Fruit fly (Drosophila melanogaster) whole organism, embryonic: ENCODE data around the gene Ino80.

Experiments
- C15 ChIP-seq: fragments of 200-800 bp; sonication (Bioruptor generic); IDR thresholded peaks from 3 replicates; pipeline ENCODE4 v1.3.6; 2022; ENCODE audit warnings: missing biosample characterization, missing genetic modification characterization
- CG10147 ChIP-seq: fragments of 200-800 bp; sonication (Bioruptor generic); optimal IDR thresholded peaks from 2 replicates; lab custom pipeline; 2019; ENCODE audit warnings: missing biosample characterization, mild to moderate bottlenecking, missing genetic modification characterization, moderate library complexity
- CG10979 ChIP-seq: fragments of 200-800 bp; sonication (Bioruptor generic); optimal IDR thresholded peaks from 2 replicates; lab custom pipeline; 2018; ENCODE audit warnings: missing biosample characterization, mild to moderate bottlenecking, missing genetic modification characterization, moderate library complexity
- CG11398 ChIP-seq: fragments of 200-800 bp; sonication (Bioruptor generic); optimal IDR thresholded peaks from 2 replicates; lab custom pipeline; 2016; ENCODE audit warnings: missing biosample characterization, missing genetic modification characterization
- CG14014 ChIP-seq: fragments of 200-800 bp; sonication (Bioruptor generic); IDR thresholded peaks from 2 replicates; pipeline ENCODE4 v1.3.6; 2022; ENCODE audit warnings: missing biosample characterization, missing genetic modification characterization
- CG14441 ChIP-seq: fragments of 200-800 bp; sonication (Bioruptor generic); IDR thresholded peaks from 2 replicates; pipeline ENCODE4 v1.3.6; 2022; ENCODE audit warnings: missing biosample characterization, missing genetic modification characterization
- CG15269 ChIP-seq: fragments of 200-800 bp; sonication (Bioruptor generic); optimal IDR thresholded peaks from 2 replicates; lab custom pipeline; 2018; ENCODE audit warnings: missing biosample characterization, mild to moderate bottlenecking, missing genetic modification characterization, moderate library complexity
- CG17328 ChIP-seq: fragments of 200-800 bp; sonication (Bioruptor generic); IDR thresholded peaks from 2 replicates; pipeline ENCODE4 v1.3.6; 2022; ENCODE audit warnings: missing biosample characterization, missing genetic modification characterization
- CG17361 ChIP-seq: fragments of 200-800 bp; sonication (Bioruptor generic); IDR thresholded peaks from 3 replicates; pipeline ENCODE4 v1.3.6; 2022; ENCODE audit warnings: missing biosample characterization, missing genetic modification characterization
- CG18476 ChIP-seq: fragments of 200-800 bp; sonication (Bioruptor generic); optimal IDR thresholded peaks from 2 replicates; lab custom pipeline; 2016; ENCODE audit warnings: missing biosample characterization, mild to moderate bottlenecking, missing genetic modification characterization
- CG3163 ChIP-seq: fragments of 200-800 bp; sonication (Bioruptor generic); optimal IDR thresholded peaks from 3 replicates; lab custom pipeline; 2016; ENCODE audit warnings: missing biosample characterization, missing genetic modification characterization
- CG34224 ChIP-seq: fragments of 200-800 bp; sonication (Bioruptor generic); IDR thresholded peaks from 3 replicates; pipeline ENCODE4 v1.3.6; 2022; ENCODE audit warnings: missing biosample characterization, missing genetic modification characterization; ENCODE audit not compliant: partially characterized antibody
- CG42726 ChIP-seq: fragments of 200-800 bp; sonication (Bioruptor generic); IDR thresholded peaks from 2 replicates; pipeline ENCODE4 v1.3.6; 2022; ENCODE audit warnings: missing biosample characterization, missing genetic modification characterization; ENCODE audit not compliant: partially characterized antibody
- CG43689 ChIP-seq: fragments of 200-800 bp; sonication (Bioruptor generic); IDR thresholded peaks from 2 replicates; pipeline ENCODE4 v1.3.6; 2022; ENCODE audit warnings: missing biosample characterization, missing genetic modification characterization
- CG5245 ChIP-seq: fragments of 200-800 bp; sonication (Bioruptor generic); optimal IDR thresholded peaks from 3 replicates; lab custom pipeline; 2016; ENCODE audit warnings: missing biosample characterization, missing genetic modification characterization
- CG6813 ChIP-seq: fragments of 200-800 bp; sonication (Bioruptor generic); optimal IDR thresholded peaks from 2 replicates; lab custom pipeline; 2017; ENCODE audit warnings: missing biosample characterization, missing genetic modification characterization, mild to moderate bottlenecking, moderate library complexity, missing genetic modification reagents
- CG6854 ChIP-seq: fragments of 200-800 bp; sonication (Bioruptor generic); optimal IDR thresholded peaks from 3 replicates; lab custom pipeline; 2017; ENCODE audit warnings: missing biosample characterization, mild to moderate bottlenecking, missing genetic modification characterization
- CG9797 ChIP-seq: fragments of 200-800 bp; sonication (Bioruptor generic); optimal IDR thresholded peaks from 3 replicates; lab custom pipeline; 2018; ENCODE audit warnings: missing biosample characterization, mild to moderate bottlenecking, missing genetic modification characterization
- CG9932 ChIP-seq: fragments of 200-800 bp; sonication (Bioruptor generic); IDR thresholded peaks from 2 replicates; pipeline ENCODE4 v1.3.6; 2022; ENCODE audit warnings: missing biosample characterization, missing genetic modification characterization
- Dad ChIP-seq: fragments of 200-800 bp; sonication (Bioruptor generic); optimal IDR thresholded peaks from 3 replicates; lab custom pipeline; 2016; ENCODE audit warnings: missing biosample characterization, missing genetic modification characterization
- Deaf1 ChIP-seq: fragments of 200-800 bp; optimal IDR thresholded peaks from 3 replicates; lab custom pipeline; 2019; ENCODE audit warnings: missing biosample characterization, mild to moderate bottlenecking, missing genetic modification characterization, moderate library complexity
- Dp ChIP-seq: fragments of 200-800 bp; sonication (Bioruptor generic); optimal IDR thresholded peaks from 2 replicates; lab custom pipeline; 2018; ENCODE audit warnings: missing biosample characterization, mild to moderate bottlenecking, missing genetic modification characterization, moderate library complexity
- Eip74EF ChIP-seq, 2 experiments: fragments of 200-800 bp in 1 of 2; fragments of >200 bp in 1 of 2; sonication (Bioruptor generic) in 1 of 2; optimal IDR thresholded peaks; 2 replicates each; lab custom pipeline; 2017 to 2019; ENCODE audit warnings: missing biosample characterization in 2 of 2, missing genetic modification characterization in 2 of 2, mild to moderate bottlenecking in 1 of 2, moderate library complexity in 1 of 2
- Elba2 ChIP-seq: fragments of 200-800 bp; sonication (Bioruptor generic); optimal IDR thresholded peaks from 3 replicates; lab custom pipeline; 2016; ENCODE audit warnings: missing biosample characterization, missing genetic modification characterization
- Ets97D ChIP-seq: fragments of 200-800 bp; sonication (Bioruptor generic); optimal IDR thresholded peaks from 3 replicates; lab custom pipeline; 2016; ENCODE audit warnings: missing biosample characterization, missing genetic modification characterization
- Lhr ChIP-seq: fragments of 200-800 bp; sonication (Bioruptor generic); optimal IDR thresholded peaks from 3 replicates; lab custom pipeline; 2017; ENCODE audit warnings: mild to moderate bottlenecking, missing biosample characterization, missing genetic modification reagents, missing genetic modification characterization
- MTF-1 ChIP-seq: fragments of 200-800 bp; sonication (Bioruptor generic); optimal IDR thresholded peaks from 2 replicates; lab custom pipeline; 2018; ENCODE audit warnings: missing biosample characterization, mild to moderate bottlenecking, missing genetic modification characterization, borderline replicate concordance
- Nf-YC ChIP-seq: fragments of 200-800 bp; optimal IDR thresholded peaks from 3 replicates; lab custom pipeline; 2019; ENCODE audit warnings: missing biosample characterization, mild to moderate bottlenecking, missing genetic modification characterization, moderate library complexity
- Oli ChIP-seq: fragments of 200-800 bp; sonication (Bioruptor generic); optimal IDR thresholded peaks from 2 replicates; lab custom pipeline; 2018; ENCODE audit warnings: missing biosample characterization, mild to moderate bottlenecking, missing genetic modification characterization, moderate library complexity
- Sox100B ChIP-seq: fragments of 200-800 bp; sonication (Bioruptor generic); optimal IDR thresholded peaks from 3 replicates; lab custom pipeline; 2018; ENCODE audit warnings: missing biosample characterization, mild to moderate bottlenecking, missing genetic modification characterization
- Ssrp ChIP-seq: fragments of 200-800 bp; sonication (Bioruptor generic); optimal IDR thresholded peaks from 2 replicates; lab custom pipeline; 2018; ENCODE audit warnings: missing biosample characterization, mild to moderate bottlenecking, missing genetic modification characterization, moderate library complexity
- Stat92E ChIP-seq, 3 experiments: fragments of >200 bp in 2 of 3; fragments of 200-800 bp in 1 of 3; sonication (Bioruptor generic) in 1 of 3; optimal IDR thresholded peaks; 2 replicates each; lab custom pipeline; 2017 to 2019; ENCODE audit warnings: missing biosample characterization in 3 of 3, missing genetic modification characterization in 3 of 3, mild to moderate bottlenecking in 1 of 3, moderate library complexity in 1 of 3
- ash1 ChIP-seq: fragments of 200-800 bp; sonication (Bioruptor generic); optimal IDR thresholded peaks from 2 replicates; lab custom pipeline; 2018; ENCODE audit warnings: missing biosample characterization, mild to moderate bottlenecking, missing genetic modification characterization
- bsh ChIP-seq, 2 experiments: fragments of 200-800 bp; sonication (Bioruptor generic); optimal IDR thresholded peaks; 2 replicates each; lab custom pipeline; 2017 to 2018; ENCODE audit warnings: mild to moderate bottlenecking in 2 of 2, missing biosample characterization in 2 of 2, missing genetic modification characterization in 2 of 2, moderate library complexity in 1 of 2
- emc ChIP-seq: fragments of 200-800 bp; sonication (Bioruptor generic); optimal IDR thresholded peaks from 2 replicates; lab custom pipeline; 2016; ENCODE audit warnings: missing biosample characterization, missing genetic modification characterization
- ewg ChIP-seq: fragments of 200-800 bp; sonication (Bioruptor generic); optimal IDR thresholded peaks from 3 replicates; lab custom pipeline; 2017; ENCODE audit warnings: mild to moderate bottlenecking, missing biosample characterization, missing genetic modification reagents, missing genetic modification characterization
- fd96Cb ChIP-seq: fragments of 200-800 bp; sonication (Bioruptor generic); optimal IDR thresholded peaks from 2 replicates; lab custom pipeline; 2018; ENCODE audit warnings: missing biosample characterization, mild to moderate bottlenecking, missing genetic modification characterization, moderate library complexity
- insv ChIP-seq, 2 experiments: fragments of 200-800 bp; sonication (Bioruptor generic); optimal IDR thresholded peaks; 3 replicates each; lab custom pipeline; 2016 to 2018; ENCODE audit warnings: missing biosample characterization in 2 of 2, missing genetic modification characterization in 2 of 2
- jigr1 ChIP-seq: fragments of 200-800 bp; sonication (Bioruptor generic); IDR thresholded peaks from 3 replicates; pipeline ENCODE4 v1.3.6; 2022; ENCODE audit warnings: missing biosample characterization, missing genetic modification characterization
- lbe ChIP-seq: fragments of 200-800 bp; sonication (Bioruptor generic); optimal IDR thresholded peaks from 2 replicates; lab custom pipeline; 2016; ENCODE audit warnings: missing biosample characterization, mild to moderate bottlenecking, missing genetic modification characterization
- maf-S ChIP-seq: fragments of 200-800 bp; sonication (Bioruptor generic); optimal IDR thresholded peaks from 2 replicates; lab custom pipeline; 2016; ENCODE audit warnings: missing biosample characterization, missing genetic modification characterization
- nau ChIP-seq: fragments of 200-800 bp; sonication (Bioruptor generic); optimal IDR thresholded peaks from 3 replicates; lab custom pipeline; 2017; ENCODE audit warnings: missing biosample characterization, mild to moderate bottlenecking, missing genetic modification characterization, missing genetic modification reagents
- onecut ChIP-seq: fragments of 200-800 bp; sonication (Bioruptor generic); IDR thresholded peaks from 2 replicates; pipeline ENCODE4 v1.3.6; 2022; ENCODE audit warnings: missing biosample characterization, missing genetic modification characterization
- salm ChIP-seq: fragments of 200-800 bp; sonication (Bioruptor generic); optimal IDR thresholded peaks from 2 replicates; lab custom pipeline; 2018; ENCODE audit warnings: missing biosample characterization, mild to moderate bottlenecking, missing genetic modification characterization
- sqz ChIP-seq: fragments of 200-800 bp; sonication (Bioruptor generic); optimal IDR thresholded peaks from 3 replicates; lab custom pipeline; 2018; ENCODE audit warnings: missing biosample characterization, mild to moderate bottlenecking, missing genetic modification characterization
- toy ChIP-seq: fragments of 200-800 bp; sonication (Bioruptor generic); IDR thresholded peaks from 2 replicates; pipeline ENCODE4 v1.3.6; 2022; ENCODE audit warnings: missing biosample characterization, missing genetic modification characterization
- tx ChIP-seq: fragments of 200-800 bp; sonication (Bioruptor generic); optimal IDR thresholded peaks from 2 replicates; lab custom pipeline; 2016; ENCODE audit warnings: missing biosample characterization, missing genetic modification characterization
- z ChIP-seq: fragments of 200-800 bp; sonication (Bioruptor generic); IDR thresholded peaks from 3 replicates; pipeline ENCODE4 v1.3.6; 2022; ENCODE audit warnings: missing biosample characterization, missing genetic modification characterization
- zfh1 ChIP-seq: fragments of 200-800 bp; sonication (Bioruptor generic); IDR thresholded peaks from 3 replicates; pipeline ENCODE4 v1.3.6; 2022; ENCODE audit warnings: missing biosample characterization, missing genetic modification characterization

Gene Ino80

DNA sequence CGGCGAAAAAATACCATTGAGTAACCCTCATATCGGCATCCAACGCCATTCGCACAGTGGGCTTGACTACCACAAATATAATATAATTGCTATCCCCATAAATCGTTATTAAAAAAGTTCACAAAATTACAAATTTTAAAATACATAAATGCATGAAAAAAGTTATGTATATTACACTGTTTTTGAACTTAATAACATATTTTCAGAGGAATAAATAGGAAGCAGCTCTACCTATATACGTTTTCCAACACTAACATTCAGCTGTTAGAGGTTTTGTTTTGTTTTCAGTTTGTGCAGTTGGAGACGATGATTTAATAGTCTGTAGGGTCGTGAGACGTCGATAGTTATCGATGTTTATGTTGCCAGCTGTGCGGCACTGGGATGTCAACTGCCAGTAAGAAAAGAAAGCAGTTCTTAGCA, at the start of gene Ino80, which contains the start of gene Aptx (continued):
- peak; percentile 83 for TF ChIP-seq Lhr (GFP tag; lab: Kevin White, UChicago)
- peak; percentile 84; the same call in 2 of the 3 replicates for TF ChIP-seq jigr1 (GFP tag; lab: Robert Waterston, UW)
- peak; percentile 86 for TF ChIP-seq CG34224 (GFP tag; lab: Robert Waterston, UW)
- TF ChIP-seq Dad (GFP tag; lab: Kevin White, UChicago): peak; percentile 91
- TF ChIP-seq CG5245 (GFP tag; lab: Kevin White, UChicago): peak; percentile 91
- peak; percentile 92 for TF ChIP-seq CG14014 (GFP tag; lab: Robert Waterston, UW)
- TF ChIP-seq emc (GFP tag; lab: Kevin White, UChicago): peak; percentile 77
- peak; percentile 96 for TF ChIP-seq Ssrp (tag; lab: Kevin White, UChicago)
- peak in 1 of 2 experiments; percentile 68 for TF ChIP-seq insv (GFP tag; optimal IDR thresholded peaks at IDR 0.05; lab: Kevin White, UChicago)
- peak; percentile 87 for TF ChIP-seq Sox100B (GFP tag; lab: Kevin White, UChicago)
- TF ChIP-seq CG6854 (GFP tag; lab: Kevin White, UChicago): peak; percentile 71
- peak; percentile 50 for TF ChIP-seq ash1 (GFP tag; lab: Kevin White, UChicago)
- TF ChIP-seq CG17328 (GFP tag; lab: Robert Waterston, UW): peak; percentile 94
- no peak; the same call in 1 of the 3 replicates for TF ChIP-seq CG17361 (GFP tag; lab: Robert Waterston, UW)
- peak; percentile 91 for TF ChIP-seq maf-S
- TF ChIP-seq toy (GFP tag; lab: Robert Waterston, UW): peak; percentile 77; the same call in 1 of the 2 replicates
- peak; percentile 84 for TF ChIP-seq ewg (GFP tag; lab: Kevin White, UChicago)
- no peak for TF ChIP-seq Eip74EF (GFP tag; optimal IDR thresholded peaks at IDR 0.05; lab: Kevin White, UChicago)
- no peak for TF ChIP-seq Deaf1
- TF ChIP-seq Stat92E (GFP tag; optimal IDR thresholded peaks at IDR 0.05; lab: Kevin White, UChicago): peak in 1 of 3 experiments; percentile 66
- peak; percentile 95 for TF ChIP-seq zfh1 (GFP tag; lab: Robert Waterston, UW)
- TF ChIP-seq CG15269 (tag; lab: Kevin White, UChicago): peak; percentile 92
- TF ChIP-seq CG11398 (GFP tag; lab: Kevin White, UChicago): peak; percentile 83
- TF ChIP-seq Nf-YC (tag; lab: Kevin White, UChicago): no peak
- TF ChIP-seq salm (tag; lab: Kevin White, UChicago): peak; percentile 78
- peak; percentile 94 for TF ChIP-seq CG18476 (GFP tag; lab: Kevin White, UChicago)
- TF ChIP-seq onecut (GFP tag; lab: Robert Waterston, UW): peak; percentile 70
- TF ChIP-seq CG42726 (GFP tag; lab: Robert Waterston, UW): peak; percentile 96
- peak; percentile 38 for TF ChIP-seq nau (GFP tag; lab: Kevin White, UChicago)
- TF ChIP-seq CG3163: peak; percentile 80
- TF ChIP-seq tx (GFP tag; lab: Kevin White, UChicago): peak; percentile 95
- peak; percentile 70 for TF ChIP-seq CG6813 (GFP tag; lab: Kevin White, UChicago)
- TF ChIP-seq CG43689 (GFP tag; lab: Robert Waterston, UW): peak; percentile 81
- TF ChIP-seq CG9932 (GFP tag; lab: Robert Waterston, UW): peak; percentile 97
- TF ChIP-seq CG10147: no peak
- peak; percentile 92 for TF ChIP-seq Oli (tag; lab: Kevin White, UChicago)
- peak; percentile 85; the same call in 2 of the 3 replicates for TF ChIP-seq C15
- peak; percentile 93 for TF ChIP-seq fd96Cb (tag; lab: Kevin White, UChicago)
- TF ChIP-seq MTF-1: peak; percentile 78
- peak; percentile 92 for TF ChIP-seq CG10979 (tag; lab: Kevin White, UChicago)
- TF ChIP-seq CG14441 (GFP tag; lab: Robert Waterston, UW): peak; percentile 95
- TF ChIP-seq bsh (GFP tag; optimal IDR thresholded peaks at IDR 0.05; lab: Kevin White, UChicago): peak in 1 of 2 experiments; percentile 94
- TF ChIP-seq CG9797 (GFP tag; lab: Kevin White, UChicago): peak; percentile 71
- peak; percentile 49; the same call in 1 of the 3 replicates for TF ChIP-seq z (GFP tag; lab: Robert Waterston, UW)
- peak; percentile 78 for TF ChIP-seq lbe (GFP tag; lab: Kevin White, UChicago)
- no peak for TF ChIP-seq sqz (GFP tag; lab: Kevin White, UChicago)
- peak; percentile 89 for TF ChIP-seq Ets97D (GFP tag; lab: Kevin White, UChicago)
- TF ChIP-seq Dp: peak; percentile 32
- peak; percentile 83 for TF ChIP-seq Elba2 (GFP tag; lab: Kevin White, UChicago)
